Worm (Caenorhabditis elegans): ENCODE results near the gene F22E12.1.

DNA sequence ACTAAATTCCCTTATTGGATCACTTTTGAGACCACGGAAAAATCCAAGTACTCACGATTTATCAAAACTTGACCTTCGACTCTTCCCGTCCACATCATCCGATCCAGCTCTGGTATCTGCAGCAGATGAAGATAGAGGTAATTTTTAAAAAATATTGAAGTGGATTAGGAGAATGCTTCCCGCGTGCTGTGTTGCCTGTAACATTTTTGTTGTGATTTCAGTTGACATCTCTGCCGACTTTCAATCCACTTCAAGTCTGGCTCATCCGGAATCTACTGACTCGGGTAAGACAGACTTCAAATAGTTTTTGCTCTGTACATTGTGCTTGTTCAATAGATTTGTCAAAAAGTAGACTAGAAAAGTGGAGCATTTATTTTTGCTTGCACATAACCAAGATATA lies 18.3 kb upstream of the F22E12.1 start:
- TF ChIP-seq elt-1 (tag; optimal IDR thresholded peaks at IDR 0.05; ENCODE audit: borderline replicate concordance, insufficient read depth) (no peak), pha-4 (tag; optimal IDR thresholded peaks at IDR 0.05) (no peak), unc-62 (GFP tag; optimal IDR thresholded peaks at IDR 0.05) (no peak), snpc-4 (tag; optimal IDR thresholded peaks at IDR 0.05) (no peak), ztf-11 (tag; optimal IDR thresholded peaks at IDR 0.05) (no peak)
